Fruit fly (Drosophila melanogaster): ENCODE results near the gene Reps.

The Reps gene

dm6 chr2L:11053018-11053807, 53.2 kb downstream of the Reps start:
- TF ChIP-seq CG8478 (optimal IDR thresholded peaks at IDR 0.05) (no peak), EcR (GFP tag; optimal IDR thresholded peaks at IDR 0.05) (no peak), pan (optimal IDR thresholded peaks at IDR 0.05) (no peak), Dll (optimal IDR thresholded peaks at IDR 0.05) (no peak), usp (GFP tag; optimal IDR thresholded peaks at IDR 0.05) (no peak), psq (optimal IDR thresholded peaks at IDR 0.05) (no peak)

- TF ChIP-seq pan (optimal IDR thresholded peaks at IDR 0.05) = no peak
Measured at dm6 chr2L:11052493-11052788, 54.0 kb downstream of the Reps start.

- TF ChIP-seq pan (optimal IDR thresholded peaks at IDR 0.05) = no peak
- peak; percentile 53 for TF ChIP-seq Dll (optimal IDR thresholded peaks at IDR 0.05)
Measured at dm6 chr2L:11051644-11052492, 54.6 kb downstream of the Reps start.

Measured in whole organism.